Fruit fly (Drosophila melanogaster): ENCODE data around the gene Nnf1b.

Gene Nnf1b

DNA sequence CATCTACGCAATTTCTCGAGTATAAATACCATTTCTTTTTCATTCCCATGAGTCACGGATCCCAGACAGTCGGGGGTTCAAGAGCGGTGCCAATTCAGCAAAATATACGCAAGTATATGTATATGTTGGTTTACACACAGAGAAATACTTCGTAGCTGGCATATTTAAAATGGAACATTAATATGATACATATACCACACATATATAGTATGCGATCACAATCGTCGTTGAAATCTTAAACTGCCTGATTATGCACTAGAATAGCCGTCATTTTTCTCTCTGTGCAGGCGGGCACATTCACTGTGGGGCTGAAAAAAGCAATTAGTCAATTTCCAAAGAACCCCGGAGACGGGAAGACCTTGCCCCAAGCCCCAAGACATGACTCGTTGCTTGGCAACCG, 31.3 kb downstream of the Nnf1b start (continued):
- peak; percentile 38 for TF ChIP-seq CG8290 (GFP tag; optimal IDR thresholded peaks at IDR 0.05)
- TF ChIP-seq CG8290 (tag; optimal IDR thresholded peaks at IDR 0.05): peak in 1 of 2 experiments; percentile 79
- no peak for TF ChIP-seq pnt (GFP tag; optimal IDR thresholded peaks at IDR 0.05)
- no peak for TF ChIP-seq CG4282 (GFP tag; optimal IDR thresholded peaks at IDR 0.05)
- TF ChIP-seq Hr39 (optimal IDR thresholded peaks at IDR 0.05): no peak
- TF ChIP-seq tap (tag; optimal IDR thresholded peaks at IDR 0.05): peak; percentile 36
- TF ChIP-seq gro (GFP tag; optimal IDR thresholded peaks at IDR 0.05): peak; percentile 87
- TF ChIP-seq CG43689 (GFP tag; IDR thresholded peaks at IDR 0.05): peak; percentile 48; the same call in 1 of the 2 replicates
- TF ChIP-seq Hsf (GFP tag; optimal IDR thresholded peaks at IDR 0.05): peak; percentile 71
- TF ChIP-seq wek (GFP tag; optimal IDR thresholded peaks at IDR 0.05): no peak
- TF ChIP-seq CG16815 (GFP tag; optimal IDR thresholded peaks at IDR 0.05): peak; percentile 60
- TF ChIP-seq bcd (GFP tag; optimal IDR thresholded peaks at IDR 0.05): peak; percentile 75
- peak; percentile 64 for TF ChIP-seq Hand (GFP tag; optimal IDR thresholded peaks at IDR 0.05)
- TF ChIP-seq Elba2 (GFP tag; optimal IDR thresholded peaks at IDR 0.05): no peak
- TF ChIP-seq CG18599 (GFP tag; optimal IDR thresholded peaks at IDR 0.05): peak; percentile 85
- TF ChIP-seq CG32772 (GFP tag; IDR thresholded peaks at IDR 0.05): peak; percentile 77
- TF ChIP-seq CG10267 (tag; optimal IDR thresholded peaks at IDR 0.05): peak; percentile 43
- peak; percentile 41 for TF ChIP-seq B-H2 (GFP tag; optimal IDR thresholded peaks at IDR 0.05)
- TF ChIP-seq CG4707 (GFP tag; optimal IDR thresholded peaks at IDR 0.05): peak; percentile 11
- no peak for TF ChIP-seq CG2129 (GFP tag; IDR thresholded peaks at IDR 0.05; ENCODE audit: partially characterized antibody)
- no peak for TF ChIP-seq CG4617 (GFP tag; optimal IDR thresholded peaks at IDR 0.05; ENCODE audit: borderline replicate concordance)
- TF ChIP-seq CG18619 (GFP tag; optimal IDR thresholded peaks at IDR 0.05): peak; percentile 54
- TF ChIP-seq CG10431 (GFP tag; optimal IDR thresholded peaks at IDR 0.05): no peak
- peak; percentile 37 for TF ChIP-seq CG1647 (GFP tag; optimal IDR thresholded peaks at IDR 0.05)
- TF ChIP-seq CG9609 (GFP tag; optimal IDR thresholded peaks at IDR 0.05): peak; percentile 77
- TF ChIP-seq Sox102F (GFP tag; optimal IDR thresholded peaks at IDR 0.05): peak; percentile 77
- peak; percentile 93 for TF ChIP-seq Med (GFP tag)
- TF ChIP-seq Dfd (GFP tag; optimal IDR thresholded peaks at IDR 0.05): no peak
- no peak for TF ChIP-seq nerfin-1 (tag; optimal IDR thresholded peaks at IDR 0.05)
- TF ChIP-seq hb (GFP tag; IDR thresholded peaks at IDR 0.05; ENCODE audit: partially characterized antibody): no peak
- TF ChIP-seq Stat92E (GFP tag; optimal IDR thresholded peaks at IDR 0.05): peak in 1 of 3 experiments; percentile 7
- TF ChIP-seq CG3847 (GFP tag; IDR thresholded peaks at IDR 0.05): peak; percentile 79
- TF ChIP-seq CG3407 (GFP tag; optimal IDR thresholded peaks at IDR 0.05): peak; percentile 19
- TF ChIP-seq zen (tag; optimal IDR thresholded peaks at IDR 0.05): peak; percentile 10
- no peak for TF ChIP-seq sna (GFP tag; IDR thresholded peaks at IDR 0.05; ENCODE audit: partially characterized antibody)
- TF ChIP-seq croc (GFP tag; conservative IDR thresholded peaks at IDR 0.05): peak; percentile 23; the same call in 2 of the 3 replicates
- no peak for TF ChIP-seq hbn (GFP tag; IDR thresholded peaks at IDR 0.05; ENCODE audit: partially characterized antibody)
- no peak for TF ChIP-seq zen2 (GFP tag; IDR thresholded peaks at IDR 0.05; ENCODE audit: partially characterized antibody)
- 0 out of 2 replicates have a peak, but pooled peaks have one; percentile 24 for TF ChIP-seq CG16779 (GFP tag; IDR thresholded peaks at IDR 0.05)
- peak; percentile 58 for TF ChIP-seq CG13424 (tag; optimal IDR thresholded peaks at IDR 0.05)
- TF ChIP-seq ci (GFP tag; IDR thresholded peaks at IDR 0.05): peak; percentile 82
- peak; percentile 90 for TF ChIP-seq lab (GFP tag; optimal IDR thresholded peaks at IDR 0.05)
- TF ChIP-seq twi (tag; optimal IDR thresholded peaks at IDR 0.05): no peak
- TF ChIP-seq chinmo (GFP tag; IDR thresholded peaks at IDR 0.05; ENCODE audit: partially characterized antibody): 0 out of 4 replicates have a peak, but pooled peaks have one; percentile 45
- TF ChIP-seq Meics (GFP tag; optimal IDR thresholded peaks at IDR 0.05): peak; percentile 82
- TF ChIP-seq vvl (GFP tag; IDR thresholded peaks at IDR 0.05): peak; percentile 89
- peak; percentile 42; the same call in 1 of the 2 replicates for TF ChIP-seq sim (GFP tag; IDR thresholded peaks at IDR 0.05)
- TF ChIP-seq onecut (GFP tag; IDR thresholded peaks at IDR 0.05): peak; percentile 32; the same call in 1 of the 2 replicates
- TF ChIP-seq insv (GFP tag; optimal IDR thresholded peaks at IDR 0.05): no peak
- peak; percentile 62 for TF ChIP-seq CG10543 (GFP tag; optimal IDR thresholded peaks at IDR 0.05)

Measured in whole organism, embryonic.